Worm (Caenorhabditis elegans) whole organism, L4 larva: ENCODE measurements around the gene C55C3.73.
A peak's percentile ranks its signal among the peaks of the same experiment; 100 is the strongest.

ENCODE experiments used
- D1046.2 ChIP-seq: fragments of 200-800 bp; sonication (Bioruptor generic); IDR thresholded peaks from 2 replicates; pipeline ENCODE4 v1.3.6; 2022; ENCODE audit warnings: missing genetic modification characterization, missing compliant biosample characterization
- F10B5.3 ChIP-seq: sonication (generic microtip); optimal IDR thresholded peaks from 2 replicates; lab custom pipeline; 2016; ENCODE audit warnings: mild to moderate bottlenecking, missing genetic modification characterization, missing compliant biosample characterization
- Y5F2A.4 ChIP-seq: fragments of 200-800 bp; sonication (Bioruptor generic); optimal IDR thresholded peaks from 2 replicates; lab custom pipeline; 2018; ENCODE audit warnings: mild to moderate bottlenecking, missing genetic modification characterization, missing compliant biosample characterization
- Y75B8A.6 ChIP-seq: fragments of 200-800 bp; sonication (Bioruptor generic); IDR thresholded peaks from 2 replicates; pipeline ENCODE4 v1.3.6; 2022; ENCODE audit warnings: missing genetic modification reagents, missing genetic modification characterization, missing compliant biosample characterization
- ZK546.5 ChIP-seq, 2 experiments: sonication (generic microtip); optimal IDR thresholded peaks; 2 replicates each; lab custom pipeline; 2017; ENCODE audit warnings: missing biosample characterization in 2 of 2, missing genetic modification characterization in 2 of 2
- aha-1 ChIP-seq: fragments of 150-350 bp; peaks from one replicate; lab custom pipeline; 2014; ENCODE audit warnings: missing biosample characterization, missing genetic modification characterization
- ceh-20 ChIP-seq: fragments of 200-800 bp; sonication (Bioruptor generic); IDR thresholded peaks from 2 replicates; pipeline ENCODE4 v1.3.6; 2022; ENCODE audit warnings: missing genetic modification reagents, missing genetic modification characterization, missing compliant biosample characterization
- cey-2 ChIP-seq: sonication (generic microtip); optimal IDR thresholded peaks from 3 replicates; lab custom pipeline; 2017; ENCODE audit warnings: missing genetic modification characterization, mild to moderate bottlenecking, missing compliant biosample characterization, antibody characterized with exemption, borderline replicate concordance; ENCODE audit not compliant: insufficient read depth
- egl-43 ChIP-seq: fragments of 200-800 bp; sonication (Bioruptor generic); IDR thresholded peaks from 2 replicates; pipeline ENCODE4 v1.3.6; 2022; ENCODE audit warnings: missing genetic modification reagents, missing genetic modification characterization, missing compliant biosample characterization
- fkh-10 ChIP-seq: fragments of 150-350 bp; optimal IDR thresholded peaks from 2 replicates; lab custom pipeline; 2014; ENCODE audit warnings: missing biosample characterization, missing genetic modification reagents, missing genetic modification characterization
- hlh-11 ChIP-seq: fragments of 200-800 bp; sonication (Bioruptor generic); optimal IDR thresholded peaks from 2 replicates; lab custom pipeline; 2018; ENCODE audit warnings: mild to moderate bottlenecking, missing genetic modification characterization, missing compliant biosample characterization
- jun-1 ChIP-seq: fragments of 150-350 bp; optimal IDR thresholded peaks from 2 replicates; lab custom pipeline; 2014; ENCODE audit warnings: missing biosample characterization, missing genetic modification reagents, missing genetic modification characterization
- lin-29 ChIP-seq: fragments of 200-800 bp; sonication (Bioruptor generic); IDR thresholded peaks from 2 replicates; pipeline ENCODE4 v1.3.6; 2022; ENCODE audit warnings: missing genetic modification reagents, missing genetic modification characterization, missing compliant biosample characterization
- lin-39 ChIP-seq: fragments of 150-350 bp; optimal IDR thresholded peaks from 2 replicates; lab custom pipeline; 2014; ENCODE audit warnings: missing biosample characterization, missing genetic modification reagents, missing genetic modification characterization
- madf-9 ChIP-seq: fragments of 200-800 bp; sonication (Bioruptor generic); conservative IDR thresholded peaks from 2 replicates; pipeline ENCODE4 v1.3.6; 2022; ENCODE audit warnings: missing genetic modification reagents, missing genetic modification characterization, missing compliant biosample characterization
- mdl-1 ChIP-seq, 2 experiments: fragments of 150-350 bp in 1 of 2; sonication (generic microtip) in 1 of 2; optimal IDR thresholded peaks; 2 replicates each; lab custom pipeline; 2014 to 2017; ENCODE audit warnings: missing biosample characterization in 2 of 2, missing genetic modification characterization in 2 of 2
- mdt-29 ChIP-seq: fragments of 200-800 bp; sonication (Bioruptor generic); IDR thresholded peaks from 2 replicates; pipeline ENCODE4 v1.3.6; 2022; ENCODE audit warnings: missing genetic modification reagents, missing genetic modification characterization, missing compliant biosample characterization
- mep-1 ChIP-seq: fragments of 150-350 bp; sonication (generic microtip); optimal IDR thresholded peaks from 3 replicates; lab custom pipeline; 2014; ENCODE audit warnings: missing biosample characterization, missing genetic modification characterization
- mes-2 ChIP-seq: sonication (generic microtip); optimal IDR thresholded peaks from 2 replicates; lab custom pipeline; 2016; ENCODE audit warnings: missing genotype, mild to moderate bottlenecking, missing genetic modification characterization, missing compliant biosample characterization; ENCODE audit not compliant: poor library complexity, severe bottlenecking
- mxl-2 ChIP-seq: fragments of 200-800 bp; sonication (Bioruptor generic); conservative IDR thresholded peaks from 2 replicates; pipeline ENCODE4 v1.3.6; 2022; ENCODE audit warnings: missing genetic modification reagents, missing genetic modification characterization, missing compliant biosample characterization
- nhr-11 ChIP-seq: fragments of 150-350 bp; optimal IDR thresholded peaks from 2 replicates; lab custom pipeline; 2014; ENCODE audit warnings: missing biosample characterization, missing genetic modification characterization
- nhr-28 ChIP-seq: fragments of 150-350 bp; optimal IDR thresholded peaks from 2 replicates; lab custom pipeline; 2014; ENCODE audit warnings: missing biosample characterization, missing genetic modification characterization
- nhr-77 ChIP-seq: fragments of 150-350 bp; optimal IDR thresholded peaks from 2 replicates; lab custom pipeline; 2014; ENCODE audit warnings: missing biosample characterization, missing genetic modification characterization
- pqm-1 ChIP-seq: sonication (generic microtip); optimal IDR thresholded peaks from 2 replicates; lab custom pipeline; 2017; ENCODE audit warnings: missing biosample characterization, missing genetic modification characterization
- set-16 ChIP-seq: fragments of 200-800 bp; sonication (Bioruptor generic); IDR thresholded peaks from 2 replicates; pipeline ENCODE4 v1.3.6; 2022; ENCODE audit warnings: missing genetic modification reagents, missing genetic modification characterization, missing compliant biosample characterization
- snpc-1.2 ChIP-seq: fragments of 200-800 bp; sonication (Bioruptor generic); IDR thresholded peaks from 2 replicates; pipeline ENCODE4 v1.3.6; 2022; ENCODE audit warnings: missing genetic modification reagents, missing genetic modification characterization, missing compliant biosample characterization
- snpc-4 ChIP-seq: fragments of 150-350 bp; optimal IDR thresholded peaks from 2 replicates; lab custom pipeline; 2014; ENCODE audit warnings: missing biosample characterization, missing genetic modification characterization
- spr-1 ChIP-seq: sonication (generic microtip); optimal IDR thresholded peaks from 2 replicates; lab custom pipeline; 2016; ENCODE audit warnings: mild to moderate bottlenecking, missing genetic modification characterization, missing compliant biosample characterization
- tag-97 ChIP-seq: fragments of 200-800 bp; sonication (Bioruptor generic); IDR thresholded peaks from 2 replicates; pipeline ENCODE4 v1.3.6; 2022; ENCODE audit warnings: missing genetic modification characterization, missing compliant biosample characterization
- unc-130 ChIP-seq: sonication (generic microtip); optimal IDR thresholded peaks from 2 replicates; lab custom pipeline; 2016; ENCODE audit warnings: missing genetic modification reagents, missing genetic modification characterization, missing compliant biosample characterization
- unc-62 ChIP-seq, 3 experiments: fragments of 150-350 bp in 1 of 3; sonication (generic microtip); optimal IDR thresholded peaks in 2 of 3; peaks in 1 of 3; 1 replicate in 1 of 3; 2 replicates in 2 of 3; lab custom pipeline; 2014 to 2017; ENCODE audit warnings: missing biosample characterization in 3 of 3, missing genetic modification characterization in 3 of 3, missing genetic modification reagents in 3 of 3, missing genotype in 1 of 3
- zfp-2 ChIP-seq: sonication (generic microtip); optimal IDR thresholded peaks from 2 replicates; lab custom pipeline; 2016; ENCODE audit warnings: mild to moderate bottlenecking, missing genetic modification characterization, missing compliant biosample characterization
- zip-11 ChIP-seq: fragments of 200-800 bp; sonication (Bioruptor generic); IDR thresholded peaks from 2 replicates; pipeline ENCODE4 v1.3.6; 2022; ENCODE audit warnings: missing genetic modification characterization, missing compliant biosample characterization
- zip-2 ChIP-seq: fragments of 150-350 bp; optimal IDR thresholded peaks from 2 replicates; lab custom pipeline; 2014; ENCODE audit warnings: missing biosample characterization, missing genetic modification characterization
- ztf-11 ChIP-seq: fragments of 150-350 bp; optimal IDR thresholded peaks from 2 replicates; lab custom pipeline; 2014; ENCODE audit warnings: missing biosample characterization, missing genetic modification characterization

Gene C55C3.73

ce11 chrIV:5731597-5731996 is 28.3 kb upstream of the C55C3.73 start, which contains the start of gene H35B03.2 (continued):
- TF ChIP-seq jun-1 (tag; lab: Kevin White, UChicago) (no peak), mdt-29 (GFP tag; lab: Robert Waterston, UW) (no peak), ceh-20 (GFP tag; lab: Robert Waterston, UW) (no peak), fkh-10 (GFP tag; lab: Kevin White, UChicago) (no peak), zfp-2 (tag; lab: Kevin White, UChicago) (no peak), lin-39 (tag; lab: Kevin White, UChicago) (no peak), D1046.2 (GFP tag; lab: Robert Waterston, UW) (no peak), mep-1 (no peak), ztf-11 (tag; lab: Kevin White, UChicago) (no peak), tag-97 (no peak), snpc-1.2 (GFP tag; lab: Robert Waterston, UW) (peak; percentile 79)

- TF ChIP-seq nhr-11 (no peak), pqm-1 (tag; lab: Kevin White, UChicago) (no peak), mdl-1 (tag; optimal IDR thresholded peaks at IDR 0.05; lab: Kevin White, UChicago) (no peak), D1046.2 (GFP tag; lab: Robert Waterston, UW) (no peak), Y75B8A.6 (GFP tag; lab: Robert Waterston, UW) (no peak), zip-11 (GFP tag; lab: Robert Waterston, UW) (no peak), mes-2 (no peak), fkh-10 (GFP tag; lab: Kevin White, UChicago) (no peak), nhr-28 (tag; lab: Kevin White, UChicago) (no peak), Y5F2A.4 (GFP tag; lab: Kevin White, UChicago) (no peak), lin-29 (GFP tag; lab: Robert Waterston, UW) (no peak), unc-130 (GFP tag; lab: Kevin White, UChicago) (no peak), aha-1 (no peak), nhr-77 (tag; lab: Kevin White, UChicago) (no peak)
These were observed 22.0 kb upstream of the C55C3.73 start, which contains the start of gene H35B03.1 for ce11 chrIV:5725300-5725699. H35B03.1 (plus strand) TSS chrIV:5725600.

- no peak for TF ChIP-seq mxl-2
- peak; percentile 65 for TF ChIP-seq fkh-10 (GFP tag; lab: Kevin White, UChicago)
- TF ChIP-seq, all 104 proteins: peak for 1
These were observed 20.4 kb upstream of the C55C3.73 start for ce11 chrIV:5723659-5724058.

- peak; percentile 33 for TF ChIP-seq fkh-10 (GFP tag; lab: Kevin White, UChicago)
- TF ChIP-seq aha-1 = peak; percentile 55
- no peak for TF ChIP-seq hlh-11 (tag; lab: Kevin White, UChicago)
- peak in 1 of 2 experiments; percentile 58 for TF ChIP-seq unc-62 (GFP tag; optimal IDR thresholded peaks at IDR 0.05 in 1 of 2; lab: Kevin White, UChicago)
- no peak for TF ChIP-seq unc-62 (tag; optimal IDR thresholded peaks at IDR 0.05; lab: Kevin White, UChicago)
These were observed 12.3 kb upstream of the C55C3.73 start for ce11 chrIV:5715341-5716112.

- no peak for TF ChIP-seq ceh-20 (GFP tag; lab: Robert Waterston, UW)
- no peak for TF ChIP-seq set-16 (GFP tag; lab: Robert Waterston, UW)
- TF ChIP-seq F10B5.3 (tag; lab: Kevin White, UChicago) = no peak
- TF ChIP-seq egl-43 (GFP tag; lab: Robert Waterston, UW) = no peak
- no peak for TF ChIP-seq Y5F2A.4 (GFP tag; lab: Kevin White, UChicago)
- TF ChIP-seq Y75B8A.6 (GFP tag; lab: Robert Waterston, UW) = no peak
- no peak for TF ChIP-seq spr-1 (tag; lab: Kevin White, UChicago)
- no peak for TF ChIP-seq madf-9 (GFP tag; lab: Robert Waterston, UW)
- no peak for TF ChIP-seq cey-2 (tag; lab: Kevin White, UChicago)
- no peak for TF ChIP-seq snpc-4 (tag; lab: Kevin White, UChicago)
- no peak for TF ChIP-seq zip-2 (tag; lab: Kevin White, UChicago)
- no peak for TF ChIP-seq ZK546.5 (tag; optimal IDR thresholded peaks at IDR 0.05; lab: Kevin White, UChicago)
These were observed 5.5 kb upstream of the C55C3.73 start, which contains the start of gene C55C3.1 for ce11 chrIV:5708796-5709195. C55C3.1 (plus strand) TSS chrIV:5709096.
